Fruit fly (Drosophila melanogaster) whole organism, adult: ENCODE results near the gene Best4.

Source experiments
- CG11617 ChIP-seq: fragments of 200-800 bp; sonication (Bioruptor generic); optimal IDR thresholded peaks from 2 replicates; lab custom pipeline; 2017; ENCODE audit warnings: mild to moderate bottlenecking, missing biosample characterization, missing genetic modification reagents, missing genetic modification characterization
- CG12768 ChIP-seq: fragments of 200-800 bp; sonication (Bioruptor generic); optimal IDR thresholded peaks from 2 replicates; lab custom pipeline; 2017; ENCODE audit warnings: missing biosample characterization, missing genetic modification characterization, mild to moderate bottlenecking, moderate library complexity, missing genetic modification reagents
- CG14711 ChIP-seq: fragments of 200-800 bp; sonication (Bioruptor generic); optimal IDR thresholded peaks from 2 replicates; lab custom pipeline; 2018; ENCODE audit warnings: missing biosample characterization, mild to moderate bottlenecking, missing genetic modification characterization, moderate library complexity
- CG1620 ChIP-seq: fragments of 200-800 bp; sonication (Bioruptor generic); optimal IDR thresholded peaks from 2 replicates; lab custom pipeline; 2016; ENCODE audit warnings: missing biosample characterization, missing genetic modification characterization
- CG33017 ChIP-seq: fragments of 200-800 bp; sonication (Bioruptor generic); optimal IDR thresholded peaks from 2 replicates; lab custom pipeline; 2018; ENCODE audit warnings: missing biosample characterization, mild to moderate bottlenecking, missing genetic modification characterization, moderate library complexity
- CG5204 ChIP-seq: fragments of 200-800 bp; sonication (Bioruptor generic); optimal IDR thresholded peaks from 2 replicates; lab custom pipeline; 2016; ENCODE audit warnings: missing biosample characterization, missing genetic modification characterization
- CG7045 ChIP-seq: fragments of 200-800 bp; sonication (Bioruptor generic); optimal IDR thresholded peaks from 2 replicates; lab custom pipeline; 2017; ENCODE audit warnings: missing biosample characterization, mild to moderate bottlenecking, missing genetic modification characterization
- CG7101 ChIP-seq: fragments of 200-800 bp; sonication (Bioruptor generic); optimal IDR thresholded peaks from 2 replicates; lab custom pipeline; 2018; ENCODE audit warnings: missing biosample characterization, mild to moderate bottlenecking, missing genetic modification characterization, moderate library complexity
- Clk ChIP-seq: fragments of 200-800 bp; sonication (Bioruptor generic); optimal IDR thresholded peaks from 2 replicates; lab custom pipeline; 2017; ENCODE audit warnings: missing biosample characterization, missing genetic modification characterization
- Crg-1 ChIP-seq: fragments of 200-800 bp; sonication (Bioruptor generic); optimal IDR thresholded peaks from 2 replicates; lab custom pipeline; 2016; ENCODE audit warnings: missing biosample characterization, missing genetic modification characterization
- Hr96 ChIP-seq: fragments of 200-800 bp; sonication (Bioruptor generic); optimal IDR thresholded peaks from 2 replicates; lab custom pipeline; 2016; ENCODE audit warnings: missing biosample characterization, missing genetic modification characterization
- Mnt ChIP-seq: fragments of 200-800 bp; sonication (Bioruptor generic); optimal IDR thresholded peaks from 2 replicates; lab custom pipeline; 2016; ENCODE audit warnings: missing biosample characterization, mild to moderate bottlenecking, missing genetic modification characterization
- bab1 ChIP-seq: fragments of 200-800 bp; sonication (Bioruptor generic); optimal IDR thresholded peaks from 3 replicates; lab custom pipeline; 2019; ENCODE audit warnings: missing biosample characterization, mild to moderate bottlenecking, missing genetic modification characterization, moderate library complexity
- cic ChIP-seq: fragments of 200-800 bp; sonication (Bioruptor generic); optimal IDR thresholded peaks from 2 replicates; lab custom pipeline; 2017; ENCODE audit warnings: missing biosample characterization, mild to moderate bottlenecking, missing genetic modification characterization, moderate library complexity
- cnc ChIP-seq, 2 experiments: fragments of >200 bp; optimal IDR thresholded peaks; 2 replicates each; lab custom pipeline; 2017
- kay ChIP-seq: fragments of 200-800 bp; sonication (Bioruptor generic); peaks from one replicate; lab custom pipeline; 2016; ENCODE audit warnings: missing biosample characterization, missing genetic modification characterization, borderline replicate concordance
- ovo ChIP-seq: fragments of 200-800 bp; sonication (Bioruptor generic); optimal IDR thresholded peaks from 2 replicates; lab custom pipeline; 2016; ENCODE audit warnings: missing biosample characterization, missing genetic modification characterization
- pad ChIP-seq: fragments of 200-800 bp; sonication (Bioruptor generic); optimal IDR thresholded peaks from 3 replicates; lab custom pipeline; 2017; ENCODE audit warnings: missing biosample characterization, missing genetic modification characterization, mild to moderate bottlenecking, moderate library complexity, missing genetic modification reagents
- tj ChIP-seq: fragments of 200-800 bp; sonication (Bioruptor generic); optimal IDR thresholded peaks from 3 replicates; lab custom pipeline; 2017; ENCODE audit warnings: missing biosample characterization, mild to moderate bottlenecking, missing genetic modification characterization, moderate library complexity
- toe ChIP-seq: fragments of 200-800 bp; sonication (Bioruptor generic); optimal IDR thresholded peaks from 2 replicates; lab custom pipeline; 2016; ENCODE audit warnings: missing biosample characterization, missing genetic modification characterization

Best4 gene

dm6 chr3L:15330161-15330542 lies 31.4 kb downstream of the Best4 start:
- TF ChIP-seq Mnt (GFP tag; lab: Kevin White, UChicago), result no peak
- TF ChIP-seq CG33017 (tag; lab: Kevin White, UChicago), result no peak
- TF ChIP-seq bab1 (GFP tag; lab: Kevin White, UChicago), result no peak
- no peak for TF ChIP-seq CG11617 (GFP tag; lab: Kevin White, UChicago)
- no peak for TF ChIP-seq toe

dm6 chr3L:15334640-15335039 lies 35.9 kb downstream of the Best4 start:
- TF ChIP-seq ovo (GFP tag; lab: Kevin White, UChicago), result no peak
- no peak for TF ChIP-seq CG5204
- no peak for TF ChIP-seq CG12768
- no peak for TF ChIP-seq Clk (GFP tag; lab: Kevin White, UChicago)
- no peak for TF ChIP-seq CG11617 (GFP tag; lab: Kevin White, UChicago)
- TF ChIP-seq cic (GFP tag; lab: Kevin White, UChicago), result no peak
- TF ChIP-seq Hr96, result no peak
- no peak for TF ChIP-seq CG7045

dm6 chr3L:15336277-15336821 lies 37.6 kb downstream of the Best4 start, which contains the start of gene Toll-6:
Gene Toll-6, plus strand, starts transcription at chr3L:15336692.
- no peak for TF ChIP-seq tj (GFP tag; lab: Kevin White, UChicago)
- TF ChIP-seq Crg-1 (GFP tag; lab: Kevin White, UChicago), result no peak
- no peak for TF ChIP-seq cic (GFP tag; lab: Kevin White, UChicago)
- no peak for TF ChIP-seq CG1620 (GFP tag; lab: Kevin White, UChicago)
- no peak for TF ChIP-seq bab1 (GFP tag; lab: Kevin White, UChicago)
- no peak for TF ChIP-seq kay
- TF ChIP-seq pad (GFP tag; lab: Kevin White, UChicago), result no peak
- no peak for TF ChIP-seq CG11617 (GFP tag; lab: Kevin White, UChicago)
- no peak for TF ChIP-seq cnc (optimal IDR thresholded peaks at IDR 0.05; lab: Kevin White, UChicago)
- no peak for TF ChIP-seq CG14711
- TF ChIP-seq CG7101 (tag; lab: Kevin White, UChicago), result no peak
- no peak for TF ChIP-seq CG5204
- TF ChIP-seq Hr96, result no peak
- no peak for TF ChIP-seq Clk (GFP tag; lab: Kevin White, UChicago)
- TF ChIP-seq CG33017 (tag; lab: Kevin White, UChicago), result no peak
- TF ChIP-seq toe, result no peak
- no peak for TF ChIP-seq ovo (GFP tag; lab: Kevin White, UChicago)
- TF ChIP-seq CG7045, result no peak
- no peak for TF ChIP-seq Mnt (GFP tag; lab: Kevin White, UChicago)

dm6 chr3L:15344923-15345322 lies 46.2 kb downstream of the Best4 start:
- TF ChIP-seq Clk (GFP tag; lab: Kevin White, UChicago) (no peak), CG7045 (no peak)

dm6 chr3L:15347695-15348465 lies 49.1 kb downstream of the Best4 start:
- no peak for TF ChIP-seq CG11617 (GFP tag; lab: Kevin White, UChicago)
- TF ChIP-seq Mnt (GFP tag; lab: Kevin White, UChicago), result no peak

dm6 chr3L:15348759-15349158 lies 50.0 kb downstream of the Best4 start:
- TF ChIP-seq tj (GFP tag; lab: Kevin White, UChicago), result no peak
- no peak for TF ChIP-seq toe
- no peak for TF ChIP-seq Mnt (GFP tag; lab: Kevin White, UChicago)
- no peak for TF ChIP-seq pad (GFP tag; lab: Kevin White, UChicago)
- TF ChIP-seq bab1 (GFP tag; lab: Kevin White, UChicago), result no peak
- no peak for TF ChIP-seq cic (GFP tag; lab: Kevin White, UChicago)
- TF ChIP-seq CG1620 (GFP tag; lab: Kevin White, UChicago), result no peak
- no peak for TF ChIP-seq CG5204
